Worm (Caenorhabditis elegans) whole organism, L4 larva: ENCODE measurements around the gene nspg-6.

Experiments
- ZK337.2 ChIP-seq: fragments of 200-800 bp; sonication (Bioruptor generic); IDR thresholded peaks from 2 replicates; pipeline ENCODE4 v1.3.6; 2022; ENCODE audit warnings: missing genetic modification reagents, missing genetic modification characterization, missing compliant biosample characterization
- lin-1 ChIP-seq: fragments of 200-800 bp; sonication (Bioruptor generic); IDR thresholded peaks from 2 replicates; pipeline ENCODE4 v1.3.6; 2022; ENCODE audit warnings: missing genetic modification reagents, missing genetic modification characterization, missing compliant biosample characterization
- lin-15B ChIP-seq: fragments of 150-350 bp; sonication (generic microtip); optimal IDR thresholded peaks from 3 replicates; lab custom pipeline; 2014; ENCODE audit warnings: missing biosample characterization, missing genetic modification characterization
- lin-38 ChIP-seq: fragments of 200-800 bp; sonication (Bioruptor generic); IDR thresholded peaks from 2 replicates; pipeline ENCODE4 v1.3.6; 2022; ENCODE audit warnings: missing genetic modification reagents, missing genetic modification characterization, missing compliant biosample characterization
- lin-39 ChIP-seq: fragments of 150-350 bp; optimal IDR thresholded peaks from 2 replicates; lab custom pipeline; 2014; ENCODE audit warnings: missing biosample characterization, missing genetic modification reagents, missing genetic modification characterization
- mdt-29 ChIP-seq: fragments of 200-800 bp; sonication (Bioruptor generic); IDR thresholded peaks from 2 replicates; pipeline ENCODE4 v1.3.6; 2022; ENCODE audit warnings: missing genetic modification reagents, missing genetic modification characterization, missing compliant biosample characterization
- nhr-25 ChIP-seq: sonication (generic microtip); optimal IDR thresholded peaks from 2 replicates; lab custom pipeline; 2017; ENCODE audit warnings: missing genetic modification characterization, mild to moderate bottlenecking, missing compliant biosample characterization, antibody characterized with exemption, moderate library complexity, borderline replicate concordance; ENCODE audit not compliant: insufficient read depth
- snpc-4 ChIP-seq: fragments of 150-350 bp; optimal IDR thresholded peaks from 2 replicates; lab custom pipeline; 2014; ENCODE audit warnings: missing biosample characterization, missing genetic modification characterization
- spr-3 ChIP-seq: fragments of 200-800 bp; sonication (Bioruptor generic); optimal IDR thresholded peaks from 2 replicates; lab custom pipeline; 2018; ENCODE audit warnings: mild to moderate bottlenecking, missing genetic modification characterization, missing compliant biosample characterization
- unc-62 ChIP-seq, 3 experiments: fragments of 150-350 bp in 1 of 3; sonication (generic microtip); optimal IDR thresholded peaks in 2 of 3; peaks in 1 of 3; 1 replicate in 1 of 3; 2 replicates in 2 of 3; lab custom pipeline; 2014 to 2017; ENCODE audit warnings: missing biosample characterization in 3 of 3, missing genetic modification characterization in 3 of 3, missing genetic modification reagents in 3 of 3, missing genotype in 1 of 3
- zfp-2 ChIP-seq: sonication (generic microtip); optimal IDR thresholded peaks from 2 replicates; lab custom pipeline; 2016; ENCODE audit warnings: mild to moderate bottlenecking, missing genetic modification characterization, missing compliant biosample characterization
- zip-2 ChIP-seq: fragments of 150-350 bp; optimal IDR thresholded peaks from 2 replicates; lab custom pipeline; 2014; ENCODE audit warnings: missing biosample characterization, missing genetic modification characterization

- TF ChIP-seq zip-2 (no peak), lin-38 (GFP tag; lab: Robert Waterston, UW) (no peak), lin-39 (tag; lab: Kevin White, UChicago) (no peak), zfp-2 (tag; lab: Kevin White, UChicago) (no peak), lin-1 (no peak), spr-3 (no peak), lin-15B (tag; lab: Kevin White, UChicago) (no peak), mdt-29 (GFP tag; lab: Robert Waterston, UW) (no peak), snpc-4 (tag; lab: Kevin White, UChicago) (no peak), ZK337.2 (GFP tag; lab: Robert Waterston, UW) (no peak), unc-62 (GFP tag; optimal IDR thresholded peaks at IDR 0.05 in 1 of 2; lab: Kevin White, UChicago) (no peak), unc-62 (tag; optimal IDR thresholded peaks at IDR 0.05; lab: Kevin White, UChicago) (no peak), nhr-25 (tag; lab: Kevin White, UChicago) (no peak)
Measured at ce11 chrIII:7314473-7314872, 304 bp downstream of the nspg-6 start.
